Fruit fly (Drosophila melanogaster) whole organism, embryonic: ENCODE results near the gene CG7841.

Experiments
- Atf-2 ChIP-seq: fragments of 200-800 bp; sonication (Bioruptor generic); optimal IDR thresholded peaks from 2 replicates; lab custom pipeline; 2016; ENCODE audit warnings: missing biosample characterization, missing genetic modification characterization
- Atf3 ChIP-seq: fragments of 200-800 bp; sonication (Bioruptor generic); optimal IDR thresholded peaks from 3 replicates; lab custom pipeline; 2016; ENCODE audit warnings: missing biosample characterization, missing genetic modification characterization
- BEAF-32 ChIP-seq: fragments of 200-800 bp; sonication (Bioruptor generic); optimal IDR thresholded peaks from 3 replicates; lab custom pipeline; 2017; ENCODE audit warnings: missing biosample characterization, missing genetic modification characterization, mild to moderate bottlenecking, moderate library complexity, missing genetic modification reagents
- Bdp1 ChIP-seq: fragments of 200-800 bp; sonication (Bioruptor generic); optimal IDR thresholded peaks from 3 replicates; lab custom pipeline; 2016; ENCODE audit warnings: missing biosample characterization, missing genetic modification characterization
- BtbVII ChIP-seq: fragments of 200-800 bp; sonication (Bioruptor generic); optimal IDR thresholded peaks from 3 replicates; lab custom pipeline; 2017; ENCODE audit warnings: missing biosample characterization, mild to moderate bottlenecking, missing genetic modification characterization
- CG11398 ChIP-seq: fragments of 200-800 bp; sonication (Bioruptor generic); optimal IDR thresholded peaks from 2 replicates; lab custom pipeline; 2016; ENCODE audit warnings: missing biosample characterization, missing genetic modification characterization
- CG12744 ChIP-seq: fragments of 200-800 bp; sonication (Bioruptor generic); optimal IDR thresholded peaks from 2 replicates; lab custom pipeline; 2016; ENCODE audit warnings: missing biosample characterization, missing genetic modification characterization
- CG13123 ChIP-seq: fragments of 200-800 bp; sonication (Bioruptor generic); optimal IDR thresholded peaks from 2 replicates; lab custom pipeline; 2016; ENCODE audit warnings: missing biosample characterization, missing genetic modification characterization
- CG13424 ChIP-seq: fragments of 200-800 bp; sonication (Bioruptor generic); optimal IDR thresholded peaks from 2 replicates; lab custom pipeline; 2019; ENCODE audit warnings: missing biosample characterization, mild to moderate bottlenecking, missing genetic modification characterization, moderate library complexity
- CG13775 ChIP-seq: fragments of 200-800 bp; sonication (Bioruptor generic); optimal IDR thresholded peaks from 3 replicates; lab custom pipeline; 2017; ENCODE audit warnings: missing biosample characterization, mild to moderate bottlenecking, missing genetic modification characterization
- CG15011 ChIP-seq: fragments of 200-800 bp; sonication (Bioruptor generic); optimal IDR thresholded peaks from 3 replicates; lab custom pipeline; 2018; ENCODE audit warnings: missing biosample characterization, mild to moderate bottlenecking, missing genetic modification characterization
- CG15073 ChIP-seq: fragments of 200-800 bp; sonication (Bioruptor generic); optimal IDR thresholded peaks from 2 replicates; lab custom pipeline; 2016; ENCODE audit warnings: missing biosample characterization, missing genetic modification characterization
- CG17186 ChIP-seq: fragments of 200-800 bp; sonication (Bioruptor generic); optimal IDR thresholded peaks from 3 replicates; lab custom pipeline; 2017; ENCODE audit warnings: missing biosample characterization, missing genetic modification reagents, missing genetic modification characterization
- CG2120 ChIP-seq: fragments of 200-800 bp; sonication (Bioruptor generic); optimal IDR thresholded peaks from 3 replicates; lab custom pipeline; 2016; ENCODE audit warnings: missing biosample characterization, missing genetic modification characterization
- CG2678 ChIP-seq: fragments of 200-800 bp; sonication (Bioruptor generic); optimal IDR thresholded peaks from 3 replicates; lab custom pipeline; 2019; ENCODE audit warnings: missing biosample characterization, mild to moderate bottlenecking, missing genetic modification characterization, moderate library complexity
- CG31388 ChIP-seq: fragments of 200-800 bp; sonication (Bioruptor generic); optimal IDR thresholded peaks from 2 replicates; lab custom pipeline; 2016; ENCODE audit warnings: missing biosample characterization, missing genetic modification characterization
- CG33213 ChIP-seq: fragments of 200-800 bp; sonication (Bioruptor generic); optimal IDR thresholded peaks from 3 replicates; lab custom pipeline; 2016; ENCODE audit warnings: missing biosample characterization, missing genetic modification characterization
- CG3995 ChIP-seq: fragments of 200-800 bp; sonication (Bioruptor generic); optimal IDR thresholded peaks from 3 replicates; lab custom pipeline; 2016; ENCODE audit warnings: missing biosample characterization, missing genetic modification characterization
- CG42726 ChIP-seq: fragments of 200-800 bp; sonication (Bioruptor generic); IDR thresholded peaks from 2 replicates; pipeline ENCODE4 v1.3.6; 2022; ENCODE audit warnings: missing biosample characterization, missing genetic modification characterization; ENCODE audit not compliant: partially characterized antibody
- CG7357 ChIP-seq: fragments of 200-800 bp; sonication (Bioruptor generic); IDR thresholded peaks from 3 replicates; pipeline ENCODE4 v1.3.6; 2022; ENCODE audit warnings: missing biosample characterization, missing genetic modification characterization
- CG8089 ChIP-seq: fragments of 200-800 bp; sonication (Bioruptor generic); optimal IDR thresholded peaks from 3 replicates; lab custom pipeline; 2016; ENCODE audit warnings: missing biosample characterization, missing genetic modification characterization
- CG8765 ChIP-seq: fragments of 200-800 bp; sonication (Bioruptor generic); IDR thresholded peaks from 2 replicates; pipeline ENCODE4 v1.3.6; 2022; ENCODE audit warnings: missing biosample characterization, missing genetic modification characterization
- CG9609 ChIP-seq: fragments of 200-800 bp; sonication (Bioruptor generic); optimal IDR thresholded peaks from 3 replicates; lab custom pipeline; 2016; ENCODE audit warnings: missing biosample characterization, missing genetic modification characterization
- Deaf1 ChIP-seq: fragments of 200-800 bp; optimal IDR thresholded peaks from 3 replicates; lab custom pipeline; 2019; ENCODE audit warnings: missing biosample characterization, mild to moderate bottlenecking, missing genetic modification characterization, moderate library complexity
- E2f1 ChIP-seq: fragments of 200-800 bp; sonication (Bioruptor generic); IDR thresholded peaks from 2 replicates; pipeline ENCODE4 v1.3.6; 2022; ENCODE audit warnings: missing biosample characterization, missing genetic modification characterization
- ERR ChIP-seq: fragments of 200-800 bp; sonication (Bioruptor generic); optimal IDR thresholded peaks from 2 replicates; lab custom pipeline; 2016; ENCODE audit warnings: missing biosample characterization, missing genetic modification characterization
- HmgD ChIP-seq: fragments of 200-800 bp; sonication (Bioruptor generic); optimal IDR thresholded peaks from 3 replicates; lab custom pipeline; 2016; ENCODE audit warnings: missing biosample characterization, missing genetic modification characterization
- Hmr ChIP-seq: fragments of 200-800 bp; sonication (Bioruptor generic); optimal IDR thresholded peaks from 3 replicates; lab custom pipeline; 2017; ENCODE audit warnings: mild to moderate bottlenecking, missing biosample characterization, missing genetic modification reagents, missing genetic modification characterization
- Kr ChIP-seq: fragments of 200-800 bp; sonication (Bioruptor generic); optimal IDR thresholded peaks from 2 replicates; lab custom pipeline; 2017; ENCODE audit warnings: missing biosample characterization, mild to moderate bottlenecking, missing genetic modification characterization
- Pdp1 ChIP-seq, 2 experiments: fragments of 200-800 bp; sonication (Bioruptor generic); optimal IDR thresholded peaks; 3 replicates each; lab custom pipeline; 2016; ENCODE audit warnings: missing biosample characterization in 2 of 2, missing genetic modification characterization in 2 of 2, mild to moderate bottlenecking in 1 of 2, moderate library complexity in 1 of 2
- bab2 ChIP-seq: fragments of 200-800 bp; sonication (Bioruptor generic); optimal IDR thresholded peaks from 2 replicates; lab custom pipeline; 2016; ENCODE audit warnings: missing biosample characterization, missing genetic modification characterization
- bsh ChIP-seq, 2 experiments: fragments of 200-800 bp; sonication (Bioruptor generic); optimal IDR thresholded peaks; 2 replicates each; lab custom pipeline; 2017 to 2018; ENCODE audit warnings: mild to moderate bottlenecking in 2 of 2, missing biosample characterization in 2 of 2, missing genetic modification characterization in 2 of 2, moderate library complexity in 1 of 2
- corto ChIP-seq: fragments of 200-800 bp; sonication (Bioruptor generic); optimal IDR thresholded peaks from 2 replicates; lab custom pipeline; 2016; ENCODE audit warnings: missing biosample characterization, mild to moderate bottlenecking, missing genetic modification characterization, moderate library complexity
- dmrt11E ChIP-seq: fragments of 200-800 bp; sonication (Bioruptor generic); optimal IDR thresholded peaks from 3 replicates; lab custom pipeline; 2018; ENCODE audit warnings: missing biosample characterization, mild to moderate bottlenecking, missing genetic modification characterization, moderate library complexity
- en ChIP-seq: fragments of 200-800 bp; sonication (Bioruptor generic); optimal IDR thresholded peaks from 2 replicates; lab custom pipeline; 2016; ENCODE audit warnings: missing biosample characterization, missing genetic modification characterization
- eve ChIP-seq, 2 experiments: fragments of >200 bp; optimal IDR thresholded peaks; 2 replicates each; lab custom pipeline; 2017; ENCODE audit warnings: missing biosample characterization in 2 of 2, missing genetic modification characterization in 2 of 2
- exex ChIP-seq: fragments of 200-800 bp; sonication (Bioruptor generic); optimal IDR thresholded peaks from 4 replicates; lab custom pipeline; 2018; ENCODE audit warnings: missing biosample characterization, mild to moderate bottlenecking, missing genetic modification characterization, moderate library complexity
- gcm2 ChIP-seq: fragments of 200-800 bp; sonication (Bioruptor generic); optimal IDR thresholded peaks from 2 replicates; lab custom pipeline; 2016; ENCODE audit warnings: missing biosample characterization, missing genetic modification characterization
- hth ChIP-seq: fragments of >200 bp; optimal IDR thresholded peaks from 2 replicates; lab custom pipeline; 2017; ENCODE audit warnings: inconsistent platforms
- jigr1 ChIP-seq: fragments of 200-800 bp; sonication (Bioruptor generic); IDR thresholded peaks from 3 replicates; pipeline ENCODE4 v1.3.6; 2022; ENCODE audit warnings: missing biosample characterization, missing genetic modification characterization
- kni ChIP-seq: fragments of 200-800 bp; sonication (Bioruptor generic); optimal IDR thresholded peaks from 3 replicates; lab custom pipeline; 2017; ENCODE audit warnings: mild to moderate bottlenecking, missing biosample characterization, missing genetic modification reagents, missing genetic modification characterization
- lola ChIP-seq, 3 experiments: fragments of >200 bp in 2 of 3; fragments of 200-800 bp in 1 of 3; sonication (Bioruptor generic) in 1 of 3; optimal IDR thresholded peaks; 2 replicates each; lab custom pipeline; 2017 to 2019; ENCODE audit warnings: missing biosample characterization in 3 of 3, missing genetic modification characterization in 3 of 3, mild to moderate bottlenecking in 1 of 3, moderate library complexity in 1 of 3
- ro ChIP-seq: fragments of 200-800 bp; sonication (Bioruptor generic); IDR thresholded peaks from 2 replicates; pipeline ENCODE4 v1.3.6; 2022; ENCODE audit warnings: missing biosample characterization, missing genetic modification characterization
- sd ChIP-seq: fragments of 200-800 bp; sonication (Bioruptor generic); optimal IDR thresholded peaks from 3 replicates; lab custom pipeline; 2018; ENCODE audit warnings: missing biosample characterization, mild to moderate bottlenecking, missing genetic modification characterization, moderate library complexity
- sqz ChIP-seq: fragments of 200-800 bp; sonication (Bioruptor generic); optimal IDR thresholded peaks from 3 replicates; lab custom pipeline; 2018; ENCODE audit warnings: missing biosample characterization, mild to moderate bottlenecking, missing genetic modification characterization
- tio ChIP-seq: fragments of 200-800 bp; sonication (Bioruptor generic); optimal IDR thresholded peaks from 2 replicates; lab custom pipeline; 2017; ENCODE audit warnings: missing biosample characterization, missing genetic modification characterization, inconsistent platforms
- toy ChIP-seq: fragments of 200-800 bp; sonication (Bioruptor generic); IDR thresholded peaks from 2 replicates; pipeline ENCODE4 v1.3.6; 2022; ENCODE audit warnings: missing biosample characterization, missing genetic modification characterization
- trh ChIP-seq: fragments of 200-800 bp; sonication (Bioruptor generic); optimal IDR thresholded peaks from 2 replicates; lab custom pipeline; 2016; ENCODE audit warnings: missing biosample characterization, missing genetic modification characterization
- unc-4 ChIP-seq: fragments of 200-800 bp; sonication (Bioruptor generic); IDR thresholded peaks from 2 replicates; pipeline ENCODE4 v1.3.6; 2022; ENCODE audit warnings: missing biosample characterization, missing genetic modification characterization; ENCODE audit not compliant: partially characterized antibody
- vfl ChIP-seq: fragments of 200-800 bp; sonication (Bioruptor generic); optimal IDR thresholded peaks from 2 replicates; lab custom pipeline; 2016; ENCODE audit warnings: missing biosample characterization, missing genetic modification characterization

Gene CG7841

DNA sequence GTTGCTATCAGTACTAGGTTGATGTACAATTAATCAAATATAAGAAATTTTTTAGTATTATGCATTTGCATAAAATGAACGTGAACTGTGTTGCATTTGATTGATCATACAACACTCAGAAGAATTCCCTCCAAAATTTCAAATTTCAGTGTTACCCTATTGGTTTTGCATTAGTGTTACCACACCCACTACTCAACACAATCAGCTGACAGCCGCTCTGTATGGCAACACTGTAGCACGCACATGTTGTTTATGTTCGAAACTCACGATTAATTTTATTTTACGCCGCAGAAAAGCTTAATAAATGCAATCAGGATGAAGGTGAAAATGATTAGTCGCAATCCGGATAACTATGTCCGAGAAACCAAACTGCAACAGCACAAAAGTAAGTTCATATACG, 9.3 kb downstream of the CG7841 start, which contains the start of gene CG7275 (continued):
- TF ChIP-seq CG8765 (GFP tag; lab: Robert Waterston, UW) = no peak
- no peak for TF ChIP-seq exex (tag; lab: Kevin White, UChicago)
- no peak for TF ChIP-seq CG8089 (GFP tag; lab: Kevin White, UChicago)
- no peak for TF ChIP-seq tio
- no peak for TF ChIP-seq vfl
- no peak for TF ChIP-seq E2f1
- peak; percentile 59 for TF ChIP-seq CG17186 (GFP tag; lab: Kevin White, UChicago)
- no peak for TF ChIP-seq Atf-2 (GFP tag; lab: Kevin White, UChicago)
- TF ChIP-seq ERR (GFP tag; lab: Kevin White, UChicago) = no peak
- no peak for TF ChIP-seq hth
- no peak for TF ChIP-seq Pdp1 (GFP tag; optimal IDR thresholded peaks at IDR 0.05; lab: Kevin White, UChicago)
- no peak for TF ChIP-seq bsh (GFP tag; optimal IDR thresholded peaks at IDR 0.05; lab: Kevin White, UChicago)
- TF ChIP-seq kni (GFP tag; lab: Kevin White, UChicago) = no peak
- no peak for TF ChIP-seq bab2
- peak; percentile 52; the same call in 1 of the 2 replicates for TF ChIP-seq unc-4 (GFP tag; lab: Robert Waterston, UW)
- peak; percentile 15 for TF ChIP-seq CG33213 (GFP tag; lab: Kevin White, UChicago)
- no peak for TF ChIP-seq lola (GFP tag; optimal IDR thresholded peaks at IDR 0.05; lab: Kevin White, UChicago)
- TF ChIP-seq CG9609 = no peak
- no peak for TF ChIP-seq CG13775 (GFP tag; lab: Kevin White, UChicago)
- TF ChIP-seq sd (tag; lab: Kevin White, UChicago) = no peak
- no peak for TF ChIP-seq CG31388 (GFP tag; lab: Kevin White, UChicago)
- TF ChIP-seq Deaf1 (tag; lab: Kevin White, UChicago) = no peak
- 0 out of 2 replicates have a peak, but pooled peaks have one; percentile 28 for TF ChIP-seq CG42726 (GFP tag; lab: Robert Waterston, UW)
- TF ChIP-seq toy = no peak
- no peak for TF ChIP-seq CG11398 (GFP tag; lab: Kevin White, UChicago)
- no peak for TF ChIP-seq en (GFP tag; lab: Kevin White, UChicago)

DNA sequence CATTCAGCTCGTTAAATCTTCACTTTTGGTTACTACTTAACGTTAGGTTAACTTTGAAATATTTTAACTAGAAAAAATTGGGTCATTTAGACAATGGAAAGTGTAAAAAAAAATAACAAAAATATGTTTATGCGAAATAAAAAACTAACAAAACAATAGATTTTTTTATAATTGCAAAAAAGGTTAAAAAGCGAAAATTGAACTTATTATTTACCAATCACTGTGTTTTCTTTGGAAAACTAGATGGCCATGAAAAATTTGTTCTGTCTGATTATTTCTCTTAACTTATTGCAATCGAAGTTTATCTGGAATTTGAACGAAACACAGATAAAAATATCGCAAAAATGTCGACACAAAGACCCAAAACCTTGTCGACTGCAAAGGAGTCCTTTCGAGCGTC, 10.2 kb downstream of the CG7841 start, which contains the start of gene CG7276:
Gene CG7276 (plus strand): TSS at position 301 of the 400 bp plus-strand sequence.
- TF ChIP-seq CG13424 (tag; lab: Kevin White, UChicago) (no peak), dmrt11E (no peak), ro (no peak), gcm2 (GFP tag; lab: Kevin White, UChicago) (no peak), sd (tag; lab: Kevin White, UChicago) (no peak), jigr1 (GFP tag; lab: Robert Waterston, UW) (no peak), Atf3 (GFP tag; lab: Kevin White, UChicago) (no peak), HmgD (GFP tag; lab: Kevin White, UChicago) (no peak), CG2678 (tag; lab: Kevin White, UChicago) (no peak)

DNA sequence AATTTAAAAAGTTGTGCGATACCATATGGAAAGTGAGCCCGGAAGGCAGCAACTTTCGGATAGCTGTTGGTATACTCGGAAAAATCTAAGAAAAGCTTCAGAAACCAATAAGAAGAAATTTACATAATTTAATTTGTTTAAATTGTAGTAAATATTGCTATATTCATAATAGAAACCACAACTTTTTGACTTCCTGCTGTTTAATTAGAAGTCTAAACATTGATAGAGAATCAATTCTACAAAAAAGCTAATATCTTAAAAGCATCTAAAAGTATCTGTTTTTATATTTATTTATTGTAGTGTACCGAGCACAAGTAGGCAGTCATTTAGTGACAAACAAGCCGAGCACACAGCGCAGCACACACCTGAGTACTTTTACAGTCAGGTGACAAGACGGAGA, 11.8 kb downstream of the CG7841 start, which contains the start of gene CG13455:
Gene CG13455 (plus strand): TSS at position 301 of the 400 bp plus-strand sequence.
- TF ChIP-seq Kr (GFP tag; lab: Kevin White, UChicago) (no peak), CG15073 (GFP tag; lab: Kevin White, UChicago) (no peak), exex (tag; lab: Kevin White, UChicago) (no peak), Bdp1 (GFP tag; lab: Kevin White, UChicago) (no peak), CG13123 (no peak), CG7357 (GFP tag; lab: Robert Waterston, UW) (no peak), BtbVII (GFP tag; lab: Kevin White, UChicago) (no peak), Hmr (GFP tag; lab: Kevin White, UChicago) (no peak), CG15011 (GFP tag; lab: Kevin White, UChicago) (no peak), Deaf1 (tag; lab: Kevin White, UChicago) (no peak), CG2120 (no peak), BEAF-32 (GFP tag; lab: Kevin White, UChicago) (no peak), sqz (GFP tag; lab: Kevin White, UChicago) (no peak), eve (GFP tag; optimal IDR thresholded peaks at IDR 0.05; lab: Kevin White, UChicago) (no peak), CG3995 (GFP tag; lab: Kevin White, UChicago) (no peak), corto (GFP tag; lab: Kevin White, UChicago) (no peak), CG12744 (GFP tag; lab: Kevin White, UChicago) (no peak), HmgD (GFP tag; lab: Kevin White, UChicago) (no peak), trh (GFP tag; lab: Kevin White, UChicago) (no peak)
